Worm (Caenorhabditis elegans) whole organism, L4 larva: ENCODE measurements around the gene pals-16.

Experiments
- lin-29 ChIP-seq: fragments of 200-800 bp; sonication (Bioruptor generic); IDR thresholded peaks from 2 replicates; pipeline ENCODE4 v1.3.6; 2022; ENCODE audit warnings: missing genetic modification reagents, missing genetic modification characterization, missing compliant biosample characterization
- nhr-28 ChIP-seq: fragments of 150-350 bp; optimal IDR thresholded peaks from 2 replicates; lab custom pipeline; 2014; ENCODE audit warnings: missing biosample characterization, missing genetic modification characterization
- zfp-2 ChIP-seq: sonication (generic microtip); optimal IDR thresholded peaks from 2 replicates; lab custom pipeline; 2016; ENCODE audit warnings: mild to moderate bottlenecking, missing genetic modification characterization, missing compliant biosample characterization

- TF ChIP-seq nhr-28 (tag; lab: Kevin White, UChicago) (no peak), zfp-2 (tag; lab: Kevin White, UChicago) (no peak), lin-29 (GFP tag; lab: Robert Waterston, UW) (no peak)
Measured at ce11 chrIII:1391752-1392151, 8.0 kb upstream of the pals-16 start, which contains the start of gene pals-17.
